Worm (Caenorhabditis elegans): ENCODE results near the gene set-21.

The set-21 gene

ce11 chrIV:4439190-4439589, 48.5 kb downstream of the set-21 start, which contains the start of gene fbxb-74:
Gene fbxb-74 (minus strand): TSS chrIV:4439290.
- TF ChIP-seq gei-8 (GFP tag; optimal IDR thresholded peaks at IDR 0.05) (no peak), attf-4 (tag; optimal IDR thresholded peaks at IDR 0.05) (no peak), dve-1 (tag; optimal IDR thresholded peaks at IDR 0.05; ENCODE audit: insufficient read depth) (no peak), daf-12 (tag; optimal IDR thresholded peaks at IDR 0.05) (no peak), egl-27 (tag; optimal IDR thresholded peaks at IDR 0.05) (no peak), Y75B8A.6 (GFP tag; IDR thresholded peaks at IDR 0.05) (no peak)

- TF ChIP-seq sdz-12 (GFP tag; optimal IDR thresholded peaks at IDR 0.05): no peak
- no peak for TF ChIP-seq lin-13 (GFP tag; optimal IDR thresholded peaks at IDR 0.05)
- TF ChIP-seq madf-5 (GFP tag; IDR thresholded peaks at IDR 0.05): no peak
- no peak for TF ChIP-seq ama-1 (optimal IDR thresholded peaks at IDR 0.05)
- no peak for TF ChIP-seq zip-11 (GFP tag; IDR thresholded peaks at IDR 0.05)
- TF ChIP-seq spr-3 (GFP tag; optimal IDR thresholded peaks at IDR 0.05): no peak
Measured at ce11 chrIV:4441077-4441476, 50.4 kb downstream of the set-21 start, which contains the start of gene fbxb-75. Gene fbxb-75 (minus strand): TSS chrIV:4441177.
